Fruit fly (Drosophila melanogaster) whole organism, embryonic: ENCODE measurements around the gene sti.

Source experiments
- BtbVII ChIP-seq: fragments of 200-800 bp; sonication (Bioruptor generic); optimal IDR thresholded peaks from 3 replicates; lab custom pipeline; 2017; ENCODE audit warnings: missing biosample characterization, mild to moderate bottlenecking, missing genetic modification characterization
- CG10462 ChIP-seq: fragments of 200-800 bp; sonication (Bioruptor generic); optimal IDR thresholded peaks from 2 replicates; lab custom pipeline; 2016; ENCODE audit warnings: missing biosample characterization, missing genetic modification characterization
- CG10543 ChIP-seq: fragments of 200-800 bp; sonication (Bioruptor generic); optimal IDR thresholded peaks from 3 replicates; lab custom pipeline; 2017; ENCODE audit warnings: missing biosample characterization, mild to moderate bottlenecking, missing genetic modification characterization, moderate library complexity
- CG10979 ChIP-seq: fragments of 200-800 bp; sonication (Bioruptor generic); optimal IDR thresholded peaks from 2 replicates; lab custom pipeline; 2018; ENCODE audit warnings: missing biosample characterization, mild to moderate bottlenecking, missing genetic modification characterization, moderate library complexity
- CG12744 ChIP-seq: fragments of 200-800 bp; sonication (Bioruptor generic); optimal IDR thresholded peaks from 2 replicates; lab custom pipeline; 2016; ENCODE audit warnings: missing biosample characterization, missing genetic modification characterization
- CG16813 ChIP-seq: fragments of 200-800 bp; sonication (Bioruptor generic); IDR thresholded peaks from 3 replicates; pipeline ENCODE4 v1.3.6; 2022; ENCODE audit warnings: missing biosample characterization, missing genetic modification characterization; ENCODE audit not compliant: partially characterized antibody
- CG16815 ChIP-seq: fragments of 200-800 bp; sonication (Bioruptor generic); optimal IDR thresholded peaks from 3 replicates; lab custom pipeline; 2017; ENCODE audit warnings: missing biosample characterization, mild to moderate bottlenecking, missing genetic modification characterization
- CG17359 ChIP-seq: fragments of 200-800 bp; sonication (Bioruptor generic); optimal IDR thresholded peaks from 3 replicates; lab custom pipeline; 2018; ENCODE audit warnings: missing biosample characterization, mild to moderate bottlenecking, missing genetic modification characterization, moderate library complexity
- CG18011 ChIP-seq: fragments of 200-800 bp; sonication (Bioruptor generic); optimal IDR thresholded peaks from 2 replicates; lab custom pipeline; 2017; ENCODE audit warnings: missing biosample characterization, missing genetic modification characterization, mild to moderate bottlenecking, moderate library complexity, missing genotype
- CG31441 ChIP-seq: fragments of 200-800 bp; sonication (Bioruptor generic); IDR thresholded peaks from 2 replicates; pipeline ENCODE4 v1.3.6; 2022; ENCODE audit warnings: missing biosample characterization, missing genetic modification characterization
- CG3995 ChIP-seq: fragments of 200-800 bp; sonication (Bioruptor generic); optimal IDR thresholded peaks from 3 replicates; lab custom pipeline; 2016; ENCODE audit warnings: missing biosample characterization, missing genetic modification characterization
- CG4854 ChIP-seq: fragments of 200-800 bp; sonication (Bioruptor generic); optimal IDR thresholded peaks from 2 replicates; lab custom pipeline; 2016; ENCODE audit warnings: missing biosample characterization, missing genetic modification characterization, inconsistent platforms
- CG6175 ChIP-seq: fragments of 200-800 bp; sonication (Bioruptor generic); IDR thresholded peaks from 3 replicates; pipeline ENCODE4 v1.3.6; 2022; ENCODE audit warnings: missing biosample characterization, missing genetic modification characterization
- CG6254 ChIP-seq: fragments of 200-800 bp; sonication (Bioruptor generic); optimal IDR thresholded peaks from 3 replicates; lab custom pipeline; 2017; ENCODE audit warnings: mild to moderate bottlenecking, missing biosample characterization, missing genetic modification reagents, missing genetic modification characterization
- E2f2 ChIP-seq: fragments of 200-800 bp; sonication (Bioruptor generic); IDR thresholded peaks from 2 replicates; pipeline ENCODE4 v1.3.6; 2022; ENCODE audit warnings: missing biosample characterization, missing genetic modification characterization
- GATAe ChIP-seq: fragments of 200-800 bp; sonication (Bioruptor generic); conservative IDR thresholded peaks from 2 replicates; pipeline ENCODE4 v1.3.6; 2022; ENCODE audit warnings: missing biosample characterization, missing genetic modification characterization
- HLH4C ChIP-seq: fragments of 200-800 bp; sonication (Bioruptor generic); IDR thresholded peaks from 3 replicates; pipeline ENCODE4 v1.3.6; 2022; ENCODE audit warnings: missing biosample characterization, missing genetic modification characterization; ENCODE audit not compliant: partially characterized antibody
- HLHmδ ChIP-seq: fragments of 200-800 bp; sonication (Bioruptor generic); optimal IDR thresholded peaks from 2 replicates; lab custom pipeline; 2018; ENCODE audit warnings: missing biosample characterization, mild to moderate bottlenecking, missing genetic modification characterization, moderate library complexity
- Hey ChIP-seq: fragments of 200-800 bp; sonication (Bioruptor generic); optimal IDR thresholded peaks from 3 replicates; lab custom pipeline; 2018; ENCODE audit warnings: missing biosample characterization, mild to moderate bottlenecking, missing genetic modification characterization
- HmgZ ChIP-seq: fragments of 200-800 bp; sonication (Bioruptor generic); optimal IDR thresholded peaks from 2 replicates; lab custom pipeline; 2018; ENCODE audit warnings: missing biosample characterization, mild to moderate bottlenecking, missing genetic modification characterization
- Kr ChIP-seq: fragments of 200-800 bp; sonication (Bioruptor generic); optimal IDR thresholded peaks from 2 replicates; lab custom pipeline; 2017; ENCODE audit warnings: missing biosample characterization, mild to moderate bottlenecking, missing genetic modification characterization
- Med ChIP-seq: fragments of 200-800 bp; sonication (Bioruptor generic); peaks from one replicate; lab custom pipeline; 2016; ENCODE audit warnings: missing biosample characterization, missing genetic modification characterization, mild to moderate bottlenecking, inconsistent platforms, moderate library complexity
- Neu2 ChIP-seq: fragments of 200-800 bp; sonication (Bioruptor generic); optimal IDR thresholded peaks from 3 replicates; lab custom pipeline; 2016; ENCODE audit warnings: missing biosample characterization, missing genetic modification characterization, borderline replicate concordance
- Oaz ChIP-seq: fragments of 200-800 bp; sonication (Bioruptor generic); IDR thresholded peaks from 2 replicates; pipeline ENCODE4 v1.3.6; 2022; ENCODE audit warnings: missing biosample characterization, missing genetic modification characterization
- Rfx ChIP-seq: fragments of 200-800 bp; sonication (Bioruptor generic); IDR thresholded peaks from 2 replicates; pipeline ENCODE4 v1.3.6; 2022; ENCODE audit warnings: missing biosample characterization, missing genetic modification characterization
- btn ChIP-seq: fragments of 200-800 bp; sonication (Bioruptor generic); optimal IDR thresholded peaks from 2 replicates; lab custom pipeline; 2016; ENCODE audit warnings: missing biosample characterization, missing genetic modification characterization
- ci ChIP-seq: fragments of 200-800 bp; sonication (Bioruptor generic); IDR thresholded peaks from 3 replicates; pipeline ENCODE4 v1.3.6; 2022; ENCODE audit warnings: missing biosample characterization, missing genetic modification characterization
- crol ChIP-seq: fragments of 200-800 bp; sonication (Bioruptor generic); IDR thresholded peaks from 2 replicates; pipeline ENCODE4 v1.3.6; 2022; ENCODE audit warnings: missing biosample characterization, missing genetic modification characterization
- danr ChIP-seq: fragments of 200-800 bp; sonication (Bioruptor generic); IDR thresholded peaks from 2 replicates; pipeline ENCODE4 v1.3.6; 2022; ENCODE audit warnings: missing biosample characterization, missing genetic modification characterization
- ewg ChIP-seq: fragments of 200-800 bp; sonication (Bioruptor generic); optimal IDR thresholded peaks from 3 replicates; lab custom pipeline; 2017; ENCODE audit warnings: mild to moderate bottlenecking, missing biosample characterization, missing genetic modification reagents, missing genetic modification characterization
- exex ChIP-seq: fragments of 200-800 bp; sonication (Bioruptor generic); optimal IDR thresholded peaks from 4 replicates; lab custom pipeline; 2018; ENCODE audit warnings: missing biosample characterization, mild to moderate bottlenecking, missing genetic modification characterization, moderate library complexity
- fd64A ChIP-seq: fragments of 200-800 bp; sonication (Bioruptor generic); optimal IDR thresholded peaks from 3 replicates; lab custom pipeline; 2018; ENCODE audit warnings: missing biosample characterization, mild to moderate bottlenecking, missing genetic modification characterization
- grn ChIP-seq: fragments of 200-800 bp; sonication (Bioruptor generic); optimal IDR thresholded peaks from 3 replicates; lab custom pipeline; 2017; ENCODE audit warnings: missing biosample characterization, missing genetic modification characterization
- her ChIP-seq: fragments of 200-800 bp; sonication (Bioruptor generic); optimal IDR thresholded peaks from 2 replicates; lab custom pipeline; 2016; ENCODE audit warnings: missing biosample characterization, missing genetic modification characterization
- hkb ChIP-seq, 2 experiments: fragments of 200-800 bp in 1 of 2; fragments of >200 bp in 1 of 2; sonication (Bioruptor generic) in 1 of 2; IDR thresholded peaks in 1 of 2; optimal IDR thresholded peaks in 1 of 2; 2 replicates each; pipeline versions ENCODE4 v1.3.6 to Lab custom; 2017 to 2022; ENCODE audit warnings: missing biosample characterization in 1 of 2, missing genetic modification characterization in 1 of 2
- lab ChIP-seq: fragments of 200-800 bp; sonication (Bioruptor generic); optimal IDR thresholded peaks from 3 replicates; lab custom pipeline; 2017; ENCODE audit warnings: missing biosample characterization, missing genetic modification characterization, mild to moderate bottlenecking, moderate library complexity, missing genetic modification reagents
- mirr ChIP-seq: fragments of 200-800 bp; sonication (Bioruptor generic); optimal IDR thresholded peaks from 3 replicates; lab custom pipeline; 2018; ENCODE audit warnings: missing biosample characterization, mild to moderate bottlenecking, missing genetic modification characterization
- pros ChIP-seq: fragments of 200-800 bp; sonication (Bioruptor generic); optimal IDR thresholded peaks from 3 replicates; lab custom pipeline; 2019; ENCODE audit warnings: missing biosample characterization, mild to moderate bottlenecking, missing genetic modification characterization, moderate library complexity
- row ChIP-seq: fragments of 200-800 bp; sonication (Bioruptor generic); IDR thresholded peaks from 3 replicates; pipeline ENCODE4 v1.3.6; 2022; ENCODE audit warnings: missing biosample characterization, missing genetic modification characterization
- sens ChIP-seq: fragments of 200-800 bp; sonication (Bioruptor generic); peaks from one replicate; lab custom pipeline; 2016; ENCODE audit warnings: missing biosample characterization, missing genetic modification characterization
- shn ChIP-seq: fragments of 200-800 bp; sonication (Bioruptor generic); optimal IDR thresholded peaks from 3 replicates; lab custom pipeline; 2016; ENCODE audit warnings: missing biosample characterization, missing genetic modification characterization
- sug ChIP-seq: fragments of 200-800 bp; optimal IDR thresholded peaks from 2 replicates; lab custom pipeline; 2019; ENCODE audit warnings: missing biosample characterization, mild to moderate bottlenecking, missing genetic modification characterization, moderate library complexity
- tup ChIP-seq: fragments of 200-800 bp; sonication (Bioruptor generic); optimal IDR thresholded peaks from 2 replicates; lab custom pipeline; 2016; ENCODE audit warnings: missing biosample characterization, mild to moderate bottlenecking, missing genetic modification characterization, moderate library complexity
- vnd ChIP-seq: fragments of 200-800 bp; sonication (Bioruptor generic); IDR thresholded peaks from 3 replicates; pipeline ENCODE4 v1.3.6; 2022; ENCODE audit warnings: missing biosample characterization, missing genetic modification characterization; ENCODE audit not compliant: partially characterized antibody
- yki ChIP-seq: fragments of >200 bp; optimal IDR thresholded peaks from 3 replicates; lab custom pipeline; 2018
- z ChIP-seq: fragments of 200-800 bp; sonication (Bioruptor generic); IDR thresholded peaks from 3 replicates; pipeline ENCODE4 v1.3.6; 2022; ENCODE audit warnings: missing biosample characterization, missing genetic modification characterization
- zf30C ChIP-seq: fragments of 200-800 bp; sonication (Bioruptor generic); optimal IDR thresholded peaks from 3 replicates; lab custom pipeline; 2018; ENCODE audit warnings: missing biosample characterization, mild to moderate bottlenecking, missing genetic modification characterization

The sti gene

dm6 chr3L:12506963-12507552 is 7.6 kb downstream of the sti start:
- no peak for TF ChIP-seq danr
- peak; percentile 76; the same call in 2 of the 3 replicates for TF ChIP-seq CG6175
- no peak for TF ChIP-seq shn (GFP tag; lab: Kevin White, UChicago)
- peak; percentile 42; the same call in 2 of the 3 replicates for TF ChIP-seq z (GFP tag; lab: Robert Waterston, UW)
- TF ChIP-seq Rfx (GFP tag; lab: Robert Waterston, UW) = peak; percentile 46; the same call in 1 of the 2 replicates
- peak; percentile 68 for TF ChIP-seq sens (GFP tag; lab: Kevin White, UChicago)
- TF ChIP-seq hkb (optimal IDR thresholded peaks at IDR 0.05; lab: Kevin White, UChicago) = no peak
- TF ChIP-seq hkb (GFP tag; IDR thresholded peaks at IDR 0.05; lab: Robert Waterston, UW) = 0 out of 2 replicates have a peak, but pooled peaks have one; percentile 23
- peak; percentile 11; the same call in 1 of the 2 replicates for TF ChIP-seq crol (GFP tag; lab: Robert Waterston, UW)
- no peak for TF ChIP-seq Kr
- TF ChIP-seq vnd (GFP tag; lab: Robert Waterston, UW) = 0 out of 3 replicates have a peak, but pooled peaks have one; percentile 16
- no peak for TF ChIP-seq CG10462 (GFP tag; lab: Kevin White, UChicago)
- TF ChIP-seq yki (lab: Kevin White, UChicago) = no peak
- no peak for TF ChIP-seq CG16815 (GFP tag; lab: Kevin White, UChicago)
- peak; percentile 16 for TF ChIP-seq CG10543 (GFP tag; lab: Kevin White, UChicago)
- TF ChIP-seq exex (tag; lab: Kevin White, UChicago) = peak; percentile 26
- no peak for TF ChIP-seq btn
- TF ChIP-seq Med = peak; percentile 31
- peak; percentile 68 for TF ChIP-seq sug (tag; lab: Kevin White, UChicago)
- no peak for TF ChIP-seq CG17359 (tag; lab: Kevin White, UChicago)
- peak; percentile 95 for TF ChIP-seq grn (GFP tag; lab: Kevin White, UChicago)
- peak; percentile 52 for TF ChIP-seq CG3995 (GFP tag; lab: Kevin White, UChicago)
- peak; percentile 69 for TF ChIP-seq Hey (tag; lab: Kevin White, UChicago)
- peak; percentile 62 for TF ChIP-seq her
- no peak for TF ChIP-seq pros (GFP tag; lab: Kevin White, UChicago)
- TF ChIP-seq CG4854 (GFP tag; lab: Kevin White, UChicago) = no peak
- no peak for TF ChIP-seq tup
- peak; percentile 33 for TF ChIP-seq HmgZ (tag; lab: Kevin White, UChicago)
- peak; percentile 9 for TF ChIP-seq mirr (GFP tag; lab: Kevin White, UChicago)
- no peak for TF ChIP-seq fd64A
- TF ChIP-seq CG18011 (GFP tag; lab: Kevin White, UChicago) = no peak
- TF ChIP-seq BtbVII (GFP tag; lab: Kevin White, UChicago) = no peak
- TF ChIP-seq lab (GFP tag; lab: Kevin White, UChicago) = no peak
- no peak for TF ChIP-seq Oaz
- peak; percentile 30; the same call in 1 of the 3 replicates for TF ChIP-seq row (GFP tag; lab: Robert Waterston, UW)
- no peak for TF ChIP-seq CG31441 (GFP tag; lab: Robert Waterston, UW)
- TF ChIP-seq CG12744 (GFP tag; lab: Kevin White, UChicago) = no peak
- TF ChIP-seq E2f2 (GFP tag; lab: Robert Waterston, UW) = no peak
- peak; percentile 71 for TF ChIP-seq ewg
- TF ChIP-seq ci = peak; percentile 55; the same call in 2 of the 3 replicates
- no peak for TF ChIP-seq HLH4C (GFP tag; lab: Robert Waterston, UW)
- TF ChIP-seq GATAe (GFP tag; lab: Robert Waterston, UW) = peak; percentile 72
- TF ChIP-seq CG10979 (tag; lab: Kevin White, UChicago) = no peak
- no peak for TF ChIP-seq Neu2
- TF ChIP-seq CG6254 = no peak
- peak; percentile 14 for TF ChIP-seq HLHmδ
- no peak for TF ChIP-seq zf30C (GFP tag; lab: Kevin White, UChicago)
- 0 out of 3 replicates have a peak, but pooled peaks have one; percentile 21 for TF ChIP-seq CG16813
